Worm (Caenorhabditis elegans) whole organism, mixed stage, embryonic: ENCODE measurements around the gene rpn-13.

Experiments used
- M03D4.4 ChIP-seq: sonication (generic microtip); optimal IDR thresholded peaks from 2 replicates; lab custom pipeline; 2017; ENCODE audit warnings: mild to moderate bottlenecking, missing genetic modification characterization, missing compliant biosample characterization
- ceh-39 ChIP-seq: fragments of 150-350 bp; optimal IDR thresholded peaks from 2 replicates; lab custom pipeline; 2014; ENCODE audit warnings: missing biosample characterization, missing genetic modification characterization
- ceh-43 ChIP-seq: fragments of 200-800 bp; sonication (Bioruptor generic); optimal IDR thresholded peaks from 2 replicates; lab custom pipeline; 2018; ENCODE audit warnings: mild to moderate bottlenecking, missing genetic modification characterization, moderate library complexity, missing compliant biosample characterization
- ces-1 ChIP-seq: fragments of 150-350 bp; optimal IDR thresholded peaks from 2 replicates; lab custom pipeline; 2014; ENCODE audit warnings: missing biosample characterization, missing genetic modification reagents, missing genetic modification characterization
- cnd-1 ChIP-seq: fragments of 200-800 bp; sonication (Bioruptor generic); optimal IDR thresholded peaks from 2 replicates; lab custom pipeline; 2018; ENCODE audit warnings: mild to moderate bottlenecking, missing genetic modification characterization, missing compliant biosample characterization
- drap-1 ChIP-seq: fragments of 200-800 bp; sonication (Bioruptor generic); optimal IDR thresholded peaks from 3 replicates; lab custom pipeline; 2018; ENCODE audit warnings: mild to moderate bottlenecking, missing genetic modification characterization, missing compliant biosample characterization
- elt-1 ChIP-seq: sonication (generic microtip); optimal IDR thresholded peaks from 2 replicates; lab custom pipeline; 2017; ENCODE audit warnings: missing genetic modification characterization, mild to moderate bottlenecking, missing compliant biosample characterization, antibody characterized with exemption, moderate library complexity, borderline replicate concordance; ENCODE audit not compliant: insufficient read depth
- elt-3 ChIP-seq: fragments of 150-350 bp; optimal IDR thresholded peaks from 2 replicates; lab custom pipeline; 2014; ENCODE audit warnings: missing biosample characterization, missing genetic modification characterization
- flh-1 ChIP-seq: fragments of 200-800 bp; sonication (Bioruptor generic); optimal IDR thresholded peaks from 2 replicates; lab custom pipeline; 2018; ENCODE audit warnings: mild to moderate bottlenecking, missing genetic modification characterization, moderate library complexity, missing compliant biosample characterization
- ham-2 ChIP-seq: fragments of 200-800 bp; sonication (Bioruptor generic); optimal IDR thresholded peaks from 2 replicates; lab custom pipeline; 2018; ENCODE audit warnings: mild to moderate bottlenecking, missing genetic modification characterization, missing compliant biosample characterization
- hlh-1 ChIP-seq: fragments of 150-350 bp; optimal IDR thresholded peaks from 2 replicates; lab custom pipeline; 2014; ENCODE audit warnings: missing biosample characterization, missing genetic modification reagents, missing genetic modification characterization
- lin-32 ChIP-seq: fragments of 200-800 bp; sonication (Bioruptor generic); optimal IDR thresholded peaks from 2 replicates; lab custom pipeline; 2018; ENCODE audit warnings: mild to moderate bottlenecking, missing genetic modification characterization, missing compliant biosample characterization
- lsy-2 ChIP-seq: fragments of 150-350 bp; optimal IDR thresholded peaks from 2 replicates; lab custom pipeline; 2014; ENCODE audit warnings: missing biosample characterization, missing genetic modification characterization
- mab-5 ChIP-seq: fragments of 150-350 bp; optimal IDR thresholded peaks from 2 replicates; lab custom pipeline; 2014; ENCODE audit warnings: missing biosample characterization, missing genetic modification characterization
- mep-1 ChIP-seq: fragments of 150-350 bp; optimal IDR thresholded peaks from 2 replicates; lab custom pipeline; 2017; ENCODE audit warnings: missing biosample characterization, missing genetic modification reagents, missing genetic modification characterization, inconsistent platforms
- nhr-12 ChIP-seq: fragments of 150-350 bp; optimal IDR thresholded peaks from 2 replicates; lab custom pipeline; 2014; ENCODE audit warnings: missing biosample characterization, missing genetic modification characterization
- nhr-2 ChIP-seq: fragments of 150-350 bp; optimal IDR thresholded peaks from 2 replicates; lab custom pipeline; 2014; ENCODE audit warnings: missing biosample characterization, missing genetic modification characterization
- nhr-237 ChIP-seq: fragments of 150-350 bp; optimal IDR thresholded peaks from 2 replicates; lab custom pipeline; 2014; ENCODE audit warnings: missing biosample characterization, missing genetic modification characterization
- nhr-76 ChIP-seq: sonication (generic microtip); optimal IDR thresholded peaks from 2 replicates; lab custom pipeline; 2017; ENCODE audit warnings: missing biosample characterization, missing genetic modification characterization
- pha-4 ChIP-seq: fragments of 150-350 bp; optimal IDR thresholded peaks from 2 replicates; lab custom pipeline; 2018; ENCODE audit warnings: missing biosample characterization, missing genetic modification reagents, missing genetic modification characterization
- sem-2 ChIP-seq: fragments of 200-800 bp; sonication (Bioruptor generic); optimal IDR thresholded peaks from 2 replicates; lab custom pipeline; 2018; ENCODE audit warnings: mild to moderate bottlenecking, missing genetic modification characterization, missing compliant biosample characterization
- snpc-4 ChIP-seq: fragments of 150-350 bp; optimal IDR thresholded peaks from 2 replicates; lab custom pipeline; 2014; ENCODE audit warnings: missing biosample characterization, missing genetic modification characterization
- sptf-1 ChIP-seq: sonication (generic microtip); optimal IDR thresholded peaks from 2 replicates; lab custom pipeline; 2017; ENCODE audit warnings: mild to moderate bottlenecking, missing genetic modification characterization, moderate library complexity, missing compliant biosample characterization
- unc-120 ChIP-seq: sonication (generic microtip); optimal IDR thresholded peaks from 2 replicates; lab custom pipeline; 2017; ENCODE audit warnings: missing genetic modification characterization, missing compliant biosample characterization; ENCODE audit not compliant: poor library complexity, severe bottlenecking
- unc-39 ChIP-seq: fragments of 150-350 bp; optimal IDR thresholded peaks from 2 replicates; lab custom pipeline; 2014; ENCODE audit warnings: missing biosample characterization, missing genetic modification characterization
- unc-62 ChIP-seq: fragments of 150-350 bp; optimal IDR thresholded peaks from 2 replicates; lab custom pipeline; 2014; ENCODE audit warnings: missing biosample characterization, missing genetic modification reagents, missing genetic modification characterization
- ztf-11 ChIP-seq: fragments of 150-350 bp; optimal IDR thresholded peaks from 2 replicates; lab custom pipeline; 2014; ENCODE audit warnings: missing biosample characterization, missing genetic modification characterization

rpn-13 gene

ce11 chrIII:6373850-6374474 is 32.2 kb upstream of the rpn-13 start:
- TF ChIP-seq lin-32 (GFP tag; lab: Kevin White, UChicago): no peak
- no peak for TF ChIP-seq mep-1 (tag; lab: Kevin White, UChicago)
- TF ChIP-seq lsy-2 (tag; lab: Kevin White, UChicago): no peak
- TF ChIP-seq sem-2: no peak
- no peak for TF ChIP-seq unc-120 (tag; lab: Kevin White, UChicago)
- TF ChIP-seq elt-1: no peak
- no peak for TF ChIP-seq unc-62 (GFP tag; lab: Kevin White, UChicago)
- no peak for TF ChIP-seq nhr-2 (tag; lab: Kevin White, UChicago)
- TF ChIP-seq drap-1 (GFP tag; lab: Kevin White, UChicago): no peak
- no peak for TF ChIP-seq hlh-1 (tag; lab: Kevin White, UChicago)
- TF ChIP-seq unc-39: no peak
- no peak for TF ChIP-seq M03D4.4 (tag; lab: Kevin White, UChicago)
- no peak for TF ChIP-seq elt-3 (tag; lab: Kevin White, UChicago)
- no peak for TF ChIP-seq pha-4 (tag; lab: Kevin White, UChicago)
- TF ChIP-seq ceh-43 (GFP tag; lab: Kevin White, UChicago): no peak
- TF ChIP-seq nhr-237: no peak
- TF ChIP-seq ztf-11: no peak
- TF ChIP-seq ceh-39 (tag; lab: Kevin White, UChicago): no peak
- no peak for TF ChIP-seq ham-2 (GFP tag; lab: Kevin White, UChicago)

- no peak for TF ChIP-seq unc-39
- TF ChIP-seq sptf-1 (tag; lab: Kevin White, UChicago): no peak
- no peak for TF ChIP-seq pha-4 (tag; lab: Kevin White, UChicago)
- TF ChIP-seq nhr-76 (tag; lab: Kevin White, UChicago): no peak
- no peak for TF ChIP-seq cnd-1 (tag; lab: Kevin White, UChicago)
- no peak for TF ChIP-seq snpc-4 (tag; lab: Kevin White, UChicago)
- TF ChIP-seq sem-2: no peak
- no peak for TF ChIP-seq ceh-39 (tag; lab: Kevin White, UChicago)
- no peak for TF ChIP-seq ztf-11
- TF ChIP-seq mab-5: no peak
- no peak for TF ChIP-seq elt-1
- TF ChIP-seq elt-3 (tag; lab: Kevin White, UChicago): no peak
- no peak for TF ChIP-seq ces-1 (GFP tag; lab: Kevin White, UChicago)
- TF ChIP-seq lin-32 (GFP tag; lab: Kevin White, UChicago): no peak
- no peak for TF ChIP-seq hlh-1 (tag; lab: Kevin White, UChicago)
- TF ChIP-seq, all 35 proteins: peak for 0
Observed at ce11 chrIII:6368524-6368923, 26.8 kb upstream of the rpn-13 start.

DNA sequence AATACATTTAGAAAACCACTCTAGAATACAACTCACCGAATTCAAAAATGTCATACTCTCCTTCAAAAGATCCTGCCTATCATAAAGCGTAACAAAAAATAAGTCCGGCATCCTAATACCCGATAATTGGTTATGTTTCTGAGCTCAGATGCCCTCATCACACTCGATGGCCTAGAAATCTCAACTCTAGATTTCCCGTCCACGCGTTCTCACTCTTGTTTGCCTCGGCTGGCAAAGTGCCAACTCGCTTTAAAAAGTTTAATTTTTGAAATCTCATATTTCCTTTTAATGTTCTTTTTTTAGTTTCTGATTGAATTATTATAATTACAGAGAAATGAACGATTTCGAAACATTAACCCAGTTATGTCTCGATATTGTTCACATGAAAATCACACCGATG is 26.0 kb upstream of the rpn-13 start, which contains the start of the genes C56G2.15 and thoc-2:
Gene C56G2.15 (minus strand): TSS at position 188 of the 400 bp plus-strand sequence.
Gene thoc-2 (plus strand): TSS at position 331 of the 400 bp plus-strand sequence.
- TF ChIP-seq pha-4 (tag; lab: Kevin White, UChicago): no peak
- no peak for TF ChIP-seq flh-1 (GFP tag; lab: Kevin White, UChicago)
- TF ChIP-seq nhr-12: no peak
- no peak for TF ChIP-seq nhr-76 (tag; lab: Kevin White, UChicago)
- TF ChIP-seq unc-39: no peak

- TF ChIP-seq elt-1 (no peak), ham-2 (GFP tag; lab: Kevin White, UChicago) (no peak), sem-2 (no peak), unc-62 (GFP tag; lab: Kevin White, UChicago) (peak; percentile 24), drap-1 (GFP tag; lab: Kevin White, UChicago) (no peak), ces-1 (GFP tag; lab: Kevin White, UChicago) (no peak), ceh-39 (tag; lab: Kevin White, UChicago) (no peak), hlh-1 (tag; lab: Kevin White, UChicago) (peak; percentile 41), unc-120 (tag; lab: Kevin White, UChicago) (no peak), elt-3 (tag; lab: Kevin White, UChicago) (no peak)
Observed at ce11 chrIII:6364395-6364794, 22.7 kb upstream of the rpn-13 start.

ce11 chrIII:6362323-6362922 is 20.7 kb upstream of the rpn-13 start:
- TF ChIP-seq elt-1 (peak; percentile 30), ham-2 (GFP tag; lab: Kevin White, UChicago) (no peak)
- TF ChIP-seq, all 35 proteins: peak for 1
